Worm (Caenorhabditis elegans): ENCODE measurements around the gene lips-1.

Gene lips-1

ce11 chrX:12509334-12509944, 16.9 kb downstream of the lips-1 start:
- TF ChIP-seq unc-86 (tag; optimal IDR thresholded peaks at IDR 0.05) (no peak), pros-1 (tag; optimal IDR thresholded peaks at IDR 0.05) (no peak), rnt-1 (tag; optimal IDR thresholded peaks at IDR 0.05) (peak; percentile 53), ceh-18 (tag; optimal IDR thresholded peaks at IDR 0.05) (peak; percentile 72), pat-9 (tag; optimal IDR thresholded peaks at IDR 0.05) (no peak), hlh-6 (tag; optimal IDR thresholded peaks at IDR 0.05) (no peak), ceh-9 (tag; optimal IDR thresholded peaks at IDR 0.05) (no peak), unc-55 (GFP tag; optimal IDR thresholded peaks at IDR 0.05) (peak; percentile 53), elt-2 (tag; optimal IDR thresholded peaks at IDR 0.05) (peak; percentile 95)

- TF ChIP-seq hlh-8 (tag; optimal IDR thresholded peaks at IDR 0.05) = peak; percentile 37
- no peak for TF ChIP-seq T23F11.4 (GFP tag; optimal IDR thresholded peaks at IDR 0.05)
- no peak for TF ChIP-seq mec-3 (tag; optimal IDR thresholded peaks at IDR 0.05; ENCODE audit: borderline replicate concordance)
- TF ChIP-seq ceh-24 (tag; optimal IDR thresholded peaks at IDR 0.05) = no peak
- TF ChIP-seq pqm-1 (tag; optimal IDR thresholded peaks at IDR 0.05) = no peak
- no peak for TF ChIP-seq ets-4 (tag; optimal IDR thresholded peaks at IDR 0.05)
- TF ChIP-seq ceh-34 (tag; optimal IDR thresholded peaks at IDR 0.05) = peak; percentile 37
- peak; percentile 92 for TF ChIP-seq unc-42 (tag; optimal IDR thresholded peaks at IDR 0.05)
- no peak for TF ChIP-seq K02D7.2 (tag; optimal IDR thresholded peaks at IDR 0.05)
- TF ChIP-seq lin-11 (tag; optimal IDR thresholded peaks at IDR 0.05) = no peak
- TF ChIP-seq tbx-2 (tag; optimal IDR thresholded peaks at IDR 0.05) = peak; percentile 77
- no peak for TF ChIP-seq ttx-3 (tag; optimal IDR thresholded peaks at IDR 0.05)
- no peak for TF ChIP-seq hlh-13 (GFP tag; optimal IDR thresholded peaks at IDR 0.05)
- no peak for TF ChIP-seq ceh-19 (GFP tag; optimal IDR thresholded peaks at IDR 0.05)
- no peak for TF ChIP-seq pha-4 (tag; optimal IDR thresholded peaks at IDR 0.05)
- no peak for TF ChIP-seq elt-4 (tag; optimal IDR thresholded peaks at IDR 0.05)
- TF ChIP-seq ceh-48 (tag; optimal IDR thresholded peaks at IDR 0.05) = no peak
- peak; percentile 45 for TF ChIP-seq unc-55 (GFP tag; optimal IDR thresholded peaks at IDR 0.05)
- TF ChIP-seq C08G9.2 (tag; optimal IDR thresholded peaks at IDR 0.05) = no peak
- TF ChIP-seq C38D4.7 (GFP tag; optimal IDR thresholded peaks at IDR 0.05) = peak; percentile 23
- TF ChIP-seq hlh-6 (tag; optimal IDR thresholded peaks at IDR 0.05) = no peak
- TF ChIP-seq ceh-31 (tag; optimal IDR thresholded peaks at IDR 0.05) = peak; percentile 54
- peak; percentile 51 for TF ChIP-seq F13H6.1 (tag; optimal IDR thresholded peaks at IDR 0.05)
- TF ChIP-seq fkh-6 (tag; optimal IDR thresholded peaks at IDR 0.05) = no peak
- no peak for TF ChIP-seq hlh-30 (tag; optimal IDR thresholded peaks at IDR 0.05; ENCODE audit: insufficient read depth)
- TF ChIP-seq rnt-1 (tag; optimal IDR thresholded peaks at IDR 0.05) = peak; percentile 70
- no peak for TF ChIP-seq odd-2 (tag; optimal IDR thresholded peaks at IDR 0.05)
- no peak for TF ChIP-seq sox-4 (tag; optimal IDR thresholded peaks at IDR 0.05)
- peak; percentile 84 for TF ChIP-seq ceh-18 (tag; optimal IDR thresholded peaks at IDR 0.05)
- peak; percentile 65 for TF ChIP-seq nfya-1 (tag; optimal IDR thresholded peaks at IDR 0.05)
- no peak for TF ChIP-seq nhr-232 (tag; optimal IDR thresholded peaks at IDR 0.05)
- TF ChIP-seq che-1 (tag; optimal IDR thresholded peaks at IDR 0.05) = peak; percentile 1
- peak; percentile 73 for TF ChIP-seq ceh-14 (tag; optimal IDR thresholded peaks at IDR 0.05)
- TF ChIP-seq ref-2 (tag; optimal IDR thresholded peaks at IDR 0.05) = no peak
These were observed 17.7 kb downstream of the lips-1 start for ce11 chrX:12510148-12510785.

Measured in whole organism, late embryonic.